Fruit fly (Drosophila melanogaster) whole organism, larva: Measurements from ENCODE around the gene Sp1.

Experiments
- noc ChIP-seq: fragments of 200-800 bp; sonication (Bioruptor generic); optimal IDR thresholded peaks from 3 replicates; lab custom pipeline; 2019; ENCODE audit warnings: missing biosample characterization, mild to moderate bottlenecking, missing genetic modification characterization, moderate library complexity

Sp1 gene

dm6 chrX:9734808-9735207 lies 5.4 kb downstream of the Sp1 start:
- TF ChIP-seq noc (tag; lab: Kevin White, UChicago) = no peak

dm6 chrX:9738551-9738950 lies 9.1 kb downstream of the Sp1 start:
- TF ChIP-seq noc (tag; lab: Kevin White, UChicago) = no peak

dm6 chrX:9740269-9740668 lies 10.8 kb downstream of the Sp1 start:
- no peak for TF ChIP-seq noc (tag; lab: Kevin White, UChicago)

DNA sequence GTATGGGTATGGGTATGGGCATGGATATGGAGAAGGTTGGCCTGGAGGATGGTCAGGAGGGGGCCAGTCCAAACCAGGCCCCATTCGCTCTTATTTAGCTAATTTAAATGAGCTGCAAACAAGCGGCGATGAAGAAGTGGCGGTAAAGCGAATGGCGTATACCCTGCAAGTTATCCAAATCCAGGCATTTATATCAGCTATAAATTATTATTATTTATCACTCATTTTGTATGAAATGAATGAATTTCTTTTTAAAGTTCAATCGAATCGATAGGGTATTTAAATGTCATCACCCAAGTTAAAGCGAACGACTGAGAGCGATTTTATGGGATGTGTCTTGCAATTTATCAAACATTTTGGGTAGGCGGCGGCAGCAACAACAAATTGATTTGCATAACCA lies 12.6 kb downstream of the Sp1 start:
- TF ChIP-seq noc (tag; lab: Kevin White, UChicago) = no peak

dm6 chrX:9744034-9744673 lies 14.7 kb downstream of the Sp1 start:
- TF ChIP-seq noc (tag; lab: Kevin White, UChicago) = no peak

- TF ChIP-seq noc (tag; lab: Kevin White, UChicago) = no peak
These were observed 15.3 kb downstream of the Sp1 start for dm6 chrX:9744674-9745246.

DNA sequence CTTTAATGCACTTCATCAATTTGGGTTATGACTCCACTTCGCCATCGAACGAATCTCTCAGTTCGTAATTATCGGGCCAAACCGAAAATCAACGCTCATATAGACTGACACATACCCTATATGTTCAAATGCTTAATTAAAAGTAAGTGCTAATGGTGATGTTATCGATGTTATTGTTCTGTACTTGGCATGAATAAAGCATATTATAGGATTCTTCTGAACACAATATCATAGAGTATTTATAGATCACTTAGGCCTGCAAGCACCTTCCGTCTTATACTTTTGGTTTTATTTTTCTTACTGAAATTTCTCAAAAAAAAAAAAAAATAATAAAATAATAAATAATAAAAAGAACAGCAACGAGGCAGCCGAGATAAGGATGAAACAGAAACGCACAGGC lies 18.1 kb downstream of the Sp1 start:
- TF ChIP-seq noc (tag; lab: Kevin White, UChicago) = no peak

DNA sequence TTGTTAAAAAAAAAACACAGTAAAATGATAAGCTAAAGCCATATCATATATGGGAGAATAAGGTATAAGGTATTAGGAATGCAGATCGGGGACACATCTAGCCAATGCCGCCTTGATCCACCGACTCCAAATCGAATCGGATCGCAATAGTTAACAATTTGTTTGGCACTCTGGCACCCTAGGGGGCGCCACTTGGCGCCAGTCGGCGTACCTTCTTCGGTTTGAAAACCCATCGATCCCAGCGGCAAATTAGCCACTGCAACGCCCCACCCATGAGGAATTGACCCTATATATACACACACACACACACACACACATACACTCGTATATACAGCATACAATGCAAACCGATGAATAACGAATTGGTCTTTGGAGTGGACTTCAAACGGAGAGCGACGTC lies 19.8 kb downstream of the Sp1 start:
- no peak for TF ChIP-seq noc (tag; lab: Kevin White, UChicago)

- TF ChIP-seq noc (tag; lab: Kevin White, UChicago) = no peak
These were observed 20.3 kb downstream of the Sp1 start for dm6 chrX:9749745-9750144.

DNA sequence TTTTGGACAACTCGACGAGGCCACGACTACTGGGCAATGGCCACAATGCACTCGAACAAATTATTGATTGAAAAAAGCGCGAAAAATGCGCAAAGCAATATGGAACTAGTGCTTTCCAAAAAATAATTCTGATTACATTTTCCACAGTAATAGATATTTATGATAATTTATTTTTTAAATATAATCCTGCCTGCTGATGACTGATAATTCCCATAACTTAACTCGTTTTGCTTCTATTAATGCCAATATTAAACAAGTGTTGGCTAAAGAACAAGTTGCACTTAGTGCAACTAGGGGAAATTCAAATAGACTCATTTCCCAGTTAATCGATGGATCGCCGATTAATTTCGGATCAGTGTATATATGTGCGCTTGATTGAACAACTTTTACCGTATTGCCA lies 22.0 kb downstream of the Sp1 start:
- no peak for TF ChIP-seq noc (tag; lab: Kevin White, UChicago)

- TF ChIP-seq noc (tag; lab: Kevin White, UChicago) = no peak
These were observed 23.9 kb downstream of the Sp1 start for dm6 chrX:9753353-9753752.

DNA sequence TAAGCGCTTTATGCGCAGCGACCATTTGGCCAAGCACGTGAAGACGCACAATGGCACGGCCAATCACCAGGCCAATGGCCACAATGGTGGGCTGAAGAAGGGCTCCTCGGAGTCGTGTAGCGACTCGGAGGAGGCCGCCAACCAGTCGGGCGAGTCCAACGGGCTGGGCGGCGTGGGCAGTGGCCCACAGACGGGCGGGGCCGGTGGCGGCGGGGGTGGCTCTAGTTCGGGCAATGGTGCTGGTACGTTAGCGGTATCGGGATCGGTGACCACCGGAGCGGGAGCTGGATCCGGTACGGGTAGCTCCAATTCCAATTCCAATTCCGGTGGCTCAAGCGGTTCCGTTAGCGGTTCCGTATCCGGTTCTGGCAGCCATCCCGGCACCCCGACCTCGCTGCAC lies 25.0 kb downstream of the Sp1 start:
- TF ChIP-seq noc (tag; lab: Kevin White, UChicago) = no peak

dm6 chrX:9757976-9758375 lies 28.5 kb downstream of the Sp1 start:
- no peak for TF ChIP-seq noc (tag; lab: Kevin White, UChicago)

DNA sequence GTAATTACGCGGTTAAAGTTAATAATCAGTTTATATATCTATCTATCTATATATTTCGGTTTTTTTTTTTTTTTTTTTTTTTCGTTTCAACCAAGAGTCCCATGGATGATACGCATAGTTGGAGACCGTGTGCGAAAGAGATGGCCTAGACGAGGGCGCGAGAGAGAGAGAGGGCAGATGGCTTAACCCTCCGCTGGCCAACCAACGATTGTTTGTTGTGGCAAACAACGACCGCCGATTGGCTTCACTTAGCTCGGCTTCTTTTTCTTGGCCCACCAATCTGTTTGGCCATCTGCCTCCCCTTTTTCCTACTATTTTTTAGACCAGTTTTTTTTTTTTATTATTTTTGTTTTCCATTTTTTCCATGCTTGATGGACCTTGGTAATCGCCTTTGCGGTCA lies 36.1 kb downstream of the Sp1 start:
- no peak for TF ChIP-seq noc (tag; lab: Kevin White, UChicago)

- TF ChIP-seq noc (tag; lab: Kevin White, UChicago) = no peak
These were observed 41.6 kb downstream of the Sp1 start for dm6 chrX:9771084-9771483.

- TF ChIP-seq noc (tag; lab: Kevin White, UChicago) = no peak
These were observed 49.1 kb downstream of the Sp1 start, which contains the start of gene CG1354 for dm6 chrX:9778545-9778944. Gene CG1354, plus strand, starts transcription at chrX:9778742.

DNA sequence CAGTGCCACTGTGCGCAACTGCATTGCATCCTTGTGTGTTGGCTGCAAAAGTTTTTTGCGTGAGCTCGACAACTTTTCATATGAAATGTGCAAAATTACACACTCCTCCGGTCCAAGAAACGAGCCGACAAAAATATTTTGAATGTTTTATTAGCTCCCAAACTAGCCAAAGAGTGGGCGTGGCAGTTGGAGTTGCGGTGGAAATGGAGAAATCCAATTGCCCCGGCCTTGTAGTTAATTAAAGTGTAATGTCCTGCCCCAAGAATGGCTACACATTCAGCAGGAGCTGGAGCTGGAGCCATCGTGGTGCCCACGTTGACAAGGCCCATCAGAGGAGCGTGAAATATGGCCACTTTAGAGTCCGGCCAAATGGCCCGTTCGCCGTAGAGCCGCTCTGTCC lies 53.5 kb downstream of the Sp1 start, which contains the start of gene CARPB:
CARPB (plus strand) TSS at position 301 of the 400 bp plus-strand sequence.
- no peak for TF ChIP-seq noc (tag; lab: Kevin White, UChicago)
